Fruit fly (Drosophila melanogaster) whole organism, prepupa: ENCODE data around the gene CG32409.

ENCODE experiments used
- CG10631 ChIP-seq: fragments of 200-800 bp; sonication (Bioruptor generic); optimal IDR thresholded peaks from 2 replicates; lab custom pipeline; 2016; ENCODE audit warnings: missing biosample characterization, missing genetic modification characterization
- CG15336 ChIP-seq: fragments of 200-800 bp; sonication (Bioruptor generic); IDR thresholded peaks from 2 replicates; pipeline ENCODE4 v1.3.6; 2022; ENCODE audit warnings: missing biosample characterization, missing genetic modification characterization
- CG3919 ChIP-seq: fragments of 200-800 bp; sonication (Bioruptor generic); optimal IDR thresholded peaks from 3 replicates; lab custom pipeline; 2016; ENCODE audit warnings: missing biosample characterization, missing genetic modification characterization
- Eip75B ChIP-seq: fragments of 200-800 bp; sonication (Bioruptor generic); optimal IDR thresholded peaks from 3 replicates; lab custom pipeline; 2016; ENCODE audit warnings: missing biosample characterization, missing genetic modification characterization
- Ets96B ChIP-seq: fragments of 200-800 bp; optimal IDR thresholded peaks from 2 replicates; lab custom pipeline; 2019; ENCODE audit warnings: missing biosample characterization, mild to moderate bottlenecking, missing genetic modification characterization, moderate library complexity
- Hr4 ChIP-seq: fragments of 200-800 bp; sonication (Bioruptor generic); optimal IDR thresholded peaks from 3 replicates; lab custom pipeline; 2016; ENCODE audit warnings: missing biosample characterization, missing genetic modification characterization
- acj6 ChIP-seq: fragments of 200-800 bp; sonication (Bioruptor generic); optimal IDR thresholded peaks from 3 replicates; lab custom pipeline; 2016; ENCODE audit warnings: missing biosample characterization, missing genetic modification characterization
- dsx ChIP-seq: fragments of 200-800 bp; optimal IDR thresholded peaks from 3 replicates; lab custom pipeline; 2019; ENCODE audit warnings: missing biosample characterization, mild to moderate bottlenecking, missing genetic modification characterization, moderate library complexity; ENCODE audit not compliant: poor library complexity, severe bottlenecking
- fd85E ChIP-seq: fragments of 200-800 bp; sonication (Bioruptor generic); optimal IDR thresholded peaks from 3 replicates; lab custom pipeline; 2016; ENCODE audit warnings: missing biosample characterization, missing genetic modification characterization
- fkh ChIP-seq: fragments of 200-800 bp; sonication (Bioruptor generic); optimal IDR thresholded peaks from 3 replicates; lab custom pipeline; 2017; ENCODE audit warnings: missing biosample characterization, mild to moderate bottlenecking, missing genetic modification characterization, moderate library complexity
- lz ChIP-seq: fragments of 200-800 bp; sonication (Bioruptor generic); optimal IDR thresholded peaks from 3 replicates; lab custom pipeline; 2016; ENCODE audit warnings: missing biosample characterization, missing genetic modification characterization
- salr ChIP-seq, 2 experiments: fragments of 200-800 bp; sonication (Bioruptor generic); optimal IDR thresholded peaks; 3 replicates each; lab custom pipeline; 2016 to 2018; ENCODE audit warnings: missing biosample characterization in 2 of 2, missing genetic modification characterization in 2 of 2, mild to moderate bottlenecking in 1 of 2
- svp ChIP-seq: fragments of 200-800 bp; sonication (Bioruptor generic); peaks from one replicate; lab custom pipeline; 2016; ENCODE audit warnings: missing biosample characterization, missing genetic modification characterization
- vri ChIP-seq: fragments of 200-800 bp; sonication (Bioruptor generic); optimal IDR thresholded peaks from 3 replicates; lab custom pipeline; 2016; ENCODE audit warnings: missing biosample characterization, mild to moderate bottlenecking, missing genetic modification characterization

DNA sequence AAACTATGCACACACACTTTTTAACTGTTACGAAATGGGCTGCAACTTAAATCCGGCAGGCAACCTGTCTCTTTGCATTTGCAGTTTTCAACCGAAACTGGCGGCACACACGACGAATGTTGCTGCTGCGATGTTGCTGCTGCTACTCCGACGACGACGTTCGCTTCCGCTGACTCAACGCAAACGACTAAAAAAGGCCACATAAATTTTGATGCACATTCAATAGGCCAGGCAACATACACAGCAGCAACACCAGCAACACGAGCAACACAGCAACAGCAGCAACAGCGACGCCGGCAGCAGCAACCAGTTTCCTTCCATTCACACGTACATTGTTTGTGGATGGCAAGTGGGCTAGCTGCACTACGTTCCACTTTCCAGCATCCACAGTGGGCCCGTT is 51.1 kb downstream of the CG32409 start, which contains the start of gene Egfrap:
- no peak for TF ChIP-seq Hr4 (GFP tag; lab: Kevin White, UChicago)
- TF ChIP-seq CG15336 = peak; percentile 25; the same call in 1 of the 2 replicates
- TF ChIP-seq dsx (GFP tag; lab: Kevin White, UChicago) = peak; percentile 38
- no peak for TF ChIP-seq Ets96B (tag; lab: Kevin White, UChicago)
- no peak for TF ChIP-seq lz (GFP tag; lab: Kevin White, UChicago)
- TF ChIP-seq svp (GFP tag; lab: Kevin White, UChicago) = no peak
- no peak for TF ChIP-seq salr (GFP tag; optimal IDR thresholded peaks at IDR 0.05; lab: Kevin White, UChicago)
- TF ChIP-seq fkh (GFP tag; lab: Kevin White, UChicago) = no peak
- TF ChIP-seq Eip75B (GFP tag; lab: Kevin White, UChicago) = peak; percentile 1
- no peak for TF ChIP-seq fd85E (GFP tag; lab: Kevin White, UChicago)
- no peak for TF ChIP-seq CG10631 (GFP tag; lab: Kevin White, UChicago)
- no peak for TF ChIP-seq acj6 (GFP tag; lab: Kevin White, UChicago)
- no peak for TF ChIP-seq vri
- TF ChIP-seq CG3919 (GFP tag; lab: Kevin White, UChicago) = peak; percentile 80
